Worm (Caenorhabditis elegans) whole organism, midembryonic: ENCODE measurements around the gene F58E2.5.

Experiments
- T22C8.4 ChIP-seq: fragments of 200-800 bp; sonication (Bioruptor generic); IDR thresholded peaks from 2 replicates; pipeline ENCODE4 v1.3.6; 2022; ENCODE audit warnings: missing genetic modification characterization, missing compliant biosample characterization
- cog-1 ChIP-seq: sonication (generic microtip); optimal IDR thresholded peaks from 2 replicates; lab custom pipeline; 2016; ENCODE audit warnings: missing genetic modification characterization, missing compliant biosample characterization
- flt-1 ChIP-seq: fragments of 200-800 bp; sonication (Bioruptor generic); IDR thresholded peaks from 2 replicates; pipeline ENCODE4 v1.3.6; 2022; ENCODE audit warnings: missing genetic modification characterization, missing compliant biosample characterization
- ztf-23 ChIP-seq: fragments of 200-800 bp; sonication (Bioruptor generic); IDR thresholded peaks from 2 replicates; pipeline ENCODE4 v1.3.6; 2022; ENCODE audit warnings: missing genetic modification reagents, missing genetic modification characterization, missing compliant biosample characterization

DNA sequence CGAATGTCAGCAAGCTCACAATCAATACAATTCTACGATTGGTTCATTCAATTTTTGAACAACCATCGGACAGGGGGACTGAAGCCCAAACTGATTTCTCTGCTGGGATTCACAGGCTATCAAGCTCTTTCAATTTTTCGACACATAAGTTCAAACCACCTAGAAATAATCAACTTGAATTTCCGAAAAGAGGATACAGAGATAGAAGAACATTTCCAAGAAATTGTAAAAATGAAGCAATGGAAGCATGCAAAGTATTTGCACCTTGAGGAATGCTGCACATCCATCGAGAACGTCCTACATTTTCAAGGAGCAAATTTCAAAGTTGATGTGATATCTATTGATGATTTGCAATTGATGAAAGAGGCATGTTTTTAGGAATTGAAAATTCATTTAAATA is 23.0 kb downstream of the F58E2.5 start:
- TF ChIP-seq cog-1 (tag; lab: Kevin White, UChicago): no peak
- no peak for TF ChIP-seq T22C8.4 (GFP tag; lab: Robert Waterston, UW)
- TF ChIP-seq flt-1 (GFP tag; lab: Robert Waterston, UW): no peak
- no peak for TF ChIP-seq ztf-23 (GFP tag; lab: Robert Waterston, UW)
